Fruit fly (Drosophila melanogaster): ENCODE results near the gene GIIIspla2.
A peak's percentile ranks its signal among the peaks of the same experiment; 100 is the strongest.

The GIIIspla2 gene

dm6 chrX:8170166-8170565 is 12.7 kb downstream of the GIIIspla2 start, which contains the start of gene CG2278:
Gene CG2278, minus strand, starts transcription at chrX:8170266.
- TF ChIP-seq Smox (GFP tag; optimal IDR thresholded peaks at IDR 0.05) (no peak), Sox15 (GFP tag; optimal IDR thresholded peaks at IDR 0.05) (no peak), fd85E (GFP tag; optimal IDR thresholded peaks at IDR 0.05) (no peak), Hr38 (GFP tag; optimal IDR thresholded peaks at IDR 0.05) (no peak), Eip75B (GFP tag; optimal IDR thresholded peaks at IDR 0.05) (no peak), CG16779 (tag; optimal IDR thresholded peaks at IDR 0.05) (no peak), Lpt (GFP tag; optimal IDR thresholded peaks at IDR 0.05) (no peak), spab (GFP tag; optimal IDR thresholded peaks at IDR 0.05) (no peak), OdsH (GFP tag; optimal IDR thresholded peaks at IDR 0.05) (no peak), Met (GFP tag; optimal IDR thresholded peaks at IDR 0.05) (no peak), CG10631 (GFP tag; optimal IDR thresholded peaks at IDR 0.05) (no peak), CG11762 (GFP tag; optimal IDR thresholded peaks at IDR 0.05; ENCODE audit: insufficient read depth) (no peak), CG4318 (GFP tag; optimal IDR thresholded peaks at IDR 0.05) (no peak), acj6 (GFP tag; optimal IDR thresholded peaks at IDR 0.05) (no peak), CG6792 (GFP tag; optimal IDR thresholded peaks at IDR 0.05) (no peak), topi (GFP tag; optimal IDR thresholded peaks at IDR 0.05) (no peak), cyc (GFP tag; optimal IDR thresholded peaks at IDR 0.05) (no peak), salr (GFP tag; optimal IDR thresholded peaks at IDR 0.05) (no peak)

- TF ChIP-seq CG32006 (GFP tag; optimal IDR thresholded peaks at IDR 0.05) = peak; percentile 8
- TF ChIP-seq CG8119 (GFP tag; IDR thresholded peaks at IDR 0.05) = peak; percentile 46; the same call in 1 of the 3 replicates
- TF ChIP-seq CG1621 (tag; optimal IDR thresholded peaks at IDR 0.05) = peak; percentile 66
- no peak for TF ChIP-seq Sox15 (GFP tag; optimal IDR thresholded peaks at IDR 0.05)
- TF ChIP-seq CG3032 (tag; optimal IDR thresholded peaks at IDR 0.05) = peak; percentile 54
- peak; percentile 26; the same call in 1 of the 3 replicates for TF ChIP-seq CG6163 (GFP tag; IDR thresholded peaks at IDR 0.05)
- 0 out of 2 replicates have a peak, but pooled peaks have one; percentile 19 for TF ChIP-seq CG15336 (GFP tag; IDR thresholded peaks at IDR 0.05)
- TF ChIP-seq CG9139 (GFP tag; optimal IDR thresholded peaks at IDR 0.05) = peak; percentile 38
- no peak for TF ChIP-seq CG34406 (GFP tag; optimal IDR thresholded peaks at IDR 0.05)
- peak; percentile 56 for TF ChIP-seq Eip78C (GFP tag)
- no peak for TF ChIP-seq Sox102F (GFP tag; optimal IDR thresholded peaks at IDR 0.05)
- TF ChIP-seq CG6808 (GFP tag; optimal IDR thresholded peaks at IDR 0.05) = peak; percentile 73
- peak; percentile 33 for TF ChIP-seq spab (GFP tag; optimal IDR thresholded peaks at IDR 0.05)
- TF ChIP-seq ss (GFP tag; optimal IDR thresholded peaks at IDR 0.05) = peak; percentile 52 to 58
- TF ChIP-seq Sox14 (GFP tag; optimal IDR thresholded peaks at IDR 0.05) = peak; percentile 16
- TF ChIP-seq Lpt (GFP tag; optimal IDR thresholded peaks at IDR 0.05) = no peak
- TF ChIP-seq CG6276 (GFP tag; optimal IDR thresholded peaks at IDR 0.05) = peak; percentile 38
These were observed 19.0 kb downstream of the GIIIspla2 start for dm6 chrX:8176291-8177029.

DNA sequence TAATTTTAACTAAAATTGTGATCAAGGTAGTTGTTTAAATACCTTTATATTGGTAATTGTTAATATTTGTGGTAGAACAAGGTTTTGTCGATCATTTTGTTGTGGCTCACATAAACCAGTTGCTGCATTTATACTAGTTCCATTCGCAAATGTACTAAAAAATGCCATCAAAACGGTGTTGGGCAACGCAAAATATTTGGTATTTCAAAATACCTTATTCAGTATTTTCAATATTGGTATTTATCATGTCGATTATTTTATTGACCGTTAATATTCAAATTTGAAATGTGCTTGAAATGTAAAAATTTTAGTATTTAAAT is 19.6 kb downstream of the GIIIspla2 start, which contains the start of gene slpr:
TSS of gene slpr (minus strand) at position 156 of the 320 bp plus-strand sequence.
- TF ChIP-seq cyc (GFP tag; optimal IDR thresholded peaks at IDR 0.05) (no peak), svp (GFP tag) (peak; percentile 60)

- TF ChIP-seq CG7368 (GFP tag; optimal IDR thresholded peaks at IDR 0.05) (peak; percentile 65), eg (GFP tag; IDR thresholded peaks at IDR 0.05) (no peak)
These were observed 20.3 kb downstream of the GIIIspla2 start for dm6 chrX:8177742-8178141.

All from whole organism, prepupa.